Fruit fly (Drosophila melanogaster) whole organism, embryonic: Measurements from ENCODE around the gene CG17666.

ENCODE experiments used
- BtbVII ChIP-seq: fragments of 200-800 bp; sonication (Bioruptor generic); optimal IDR thresholded peaks from 3 replicates; lab custom pipeline; 2017; ENCODE audit warnings: missing biosample characterization, mild to moderate bottlenecking, missing genetic modification characterization
- CG10147 ChIP-seq: fragments of 200-800 bp; sonication (Bioruptor generic); optimal IDR thresholded peaks from 2 replicates; lab custom pipeline; 2019; ENCODE audit warnings: missing biosample characterization, mild to moderate bottlenecking, missing genetic modification characterization, moderate library complexity
- CG10565 ChIP-seq: fragments of 200-800 bp; sonication (Bioruptor generic); optimal IDR thresholded peaks from 3 replicates; lab custom pipeline; 2016; ENCODE audit warnings: missing biosample characterization, mild to moderate bottlenecking, missing genetic modification characterization
- CG11085 ChIP-seq: fragments of 200-800 bp; sonication (Bioruptor generic); IDR thresholded peaks from 2 replicates; pipeline ENCODE4 v1.3.6; 2022; ENCODE audit warnings: missing biosample characterization, missing genetic modification characterization
- CG12155 ChIP-seq: fragments of 200-800 bp; sonication (Bioruptor generic); optimal IDR thresholded peaks from 3 replicates; lab custom pipeline; 2016; ENCODE audit warnings: missing biosample characterization, missing genetic modification characterization
- CG17328 ChIP-seq: fragments of 200-800 bp; sonication (Bioruptor generic); IDR thresholded peaks from 2 replicates; pipeline ENCODE4 v1.3.6; 2022; ENCODE audit warnings: missing biosample characterization, missing genetic modification characterization
- CG17359 ChIP-seq: fragments of 200-800 bp; sonication (Bioruptor generic); optimal IDR thresholded peaks from 3 replicates; lab custom pipeline; 2018; ENCODE audit warnings: missing biosample characterization, mild to moderate bottlenecking, missing genetic modification characterization, moderate library complexity
- CG17829 ChIP-seq: fragments of 200-800 bp; optimal IDR thresholded peaks from 2 replicates; lab custom pipeline; 2019; ENCODE audit warnings: missing biosample characterization, mild to moderate bottlenecking, missing genetic modification characterization, moderate library complexity
- CG18011 ChIP-seq: fragments of 200-800 bp; sonication (Bioruptor generic); optimal IDR thresholded peaks from 2 replicates; lab custom pipeline; 2017; ENCODE audit warnings: missing biosample characterization, missing genetic modification characterization, mild to moderate bottlenecking, moderate library complexity, missing genotype
- CG30403 ChIP-seq: fragments of 200-800 bp; sonication (Bioruptor generic); optimal IDR thresholded peaks from 3 replicates; lab custom pipeline; 2016; ENCODE audit warnings: missing biosample characterization, missing genetic modification characterization
- CG34422 ChIP-seq: fragments of 200-800 bp; sonication (Bioruptor generic); IDR thresholded peaks from 3 replicates; pipeline ENCODE4 v1.3.6; 2022; ENCODE audit warnings: missing biosample characterization, missing genetic modification characterization
- CG4360 ChIP-seq: fragments of 200-800 bp; sonication (Bioruptor generic); IDR thresholded peaks from 2 replicates; pipeline ENCODE4 v1.3.6; 2022; ENCODE audit warnings: missing biosample characterization, missing genetic modification characterization
- CG6272 ChIP-seq: fragments of 200-800 bp; sonication (Bioruptor generic); IDR thresholded peaks from 2 replicates; pipeline ENCODE4 v1.3.6; 2022; ENCODE audit warnings: missing biosample characterization, missing genetic modification characterization
- CG6854 ChIP-seq: fragments of 200-800 bp; sonication (Bioruptor generic); optimal IDR thresholded peaks from 3 replicates; lab custom pipeline; 2017; ENCODE audit warnings: missing biosample characterization, mild to moderate bottlenecking, missing genetic modification characterization
- CG7372 ChIP-seq: fragments of 200-800 bp; sonication (Bioruptor generic); IDR thresholded peaks from 2 replicates; pipeline ENCODE4 v1.3.6; 2022; ENCODE audit warnings: missing biosample characterization, missing genetic modification characterization
- CG7556 ChIP-seq: fragments of 200-800 bp; sonication (Bioruptor generic); optimal IDR thresholded peaks from 2 replicates; lab custom pipeline; 2017; ENCODE audit warnings: missing biosample characterization, mild to moderate bottlenecking, missing genetic modification characterization
- Camta ChIP-seq: fragments of 200-800 bp; sonication (Bioruptor generic); optimal IDR thresholded peaks from 2 replicates; lab custom pipeline; 2016; ENCODE audit warnings: missing biosample characterization, missing genetic modification characterization
- Chrac-16 ChIP-seq: fragments of 200-800 bp; sonication (Bioruptor generic); optimal IDR thresholded peaks from 3 replicates; lab custom pipeline; 2016; ENCODE audit warnings: missing biosample characterization, missing genetic modification characterization
- CkIIα-i1 ChIP-seq: fragments of 200-800 bp; sonication (Bioruptor generic); IDR thresholded peaks from 2 replicates; pipeline ENCODE4 v1.3.6; 2022; ENCODE audit warnings: missing biosample characterization, missing genetic modification characterization
- Dll ChIP-seq: fragments of 200-800 bp; sonication (Bioruptor generic); IDR thresholded peaks from 4 replicates; pipeline ENCODE4 v1.3.6; 2022; ENCODE audit warnings: missing biosample characterization, missing genetic modification characterization; ENCODE audit not compliant: partially characterized antibody
- Drgx ChIP-seq: fragments of 200-800 bp; sonication (Bioruptor generic); IDR thresholded peaks from 2 replicates; pipeline ENCODE4 v1.3.6; 2022; ENCODE audit warnings: missing biosample characterization, missing genetic modification characterization
- Ets65A ChIP-seq: fragments of 200-800 bp; sonication (Bioruptor generic); peaks from one replicate; lab custom pipeline; 2016; ENCODE audit warnings: missing biosample characterization, missing genetic modification characterization
- Fer1 ChIP-seq: fragments of 200-800 bp; sonication (Bioruptor generic); optimal IDR thresholded peaks from 2 replicates; lab custom pipeline; 2017; ENCODE audit warnings: missing biosample characterization, mild to moderate bottlenecking, missing genetic modification characterization
- Gsc ChIP-seq: fragments of 200-800 bp; sonication (Bioruptor generic); IDR thresholded peaks from 2 replicates; pipeline ENCODE4 v1.3.6; 2022; ENCODE audit warnings: missing biosample characterization, missing genetic modification characterization
- NFAT ChIP-seq: fragments of 200-800 bp; sonication (Bioruptor generic); IDR thresholded peaks from 2 replicates; pipeline ENCODE4 v1.3.6; 2022; ENCODE audit warnings: missing biosample characterization, missing genetic modification characterization
- Nf-YC ChIP-seq: fragments of 200-800 bp; optimal IDR thresholded peaks from 3 replicates; lab custom pipeline; 2019; ENCODE audit warnings: missing biosample characterization, mild to moderate bottlenecking, missing genetic modification characterization, moderate library complexity
- Oli ChIP-seq: fragments of 200-800 bp; sonication (Bioruptor generic); optimal IDR thresholded peaks from 2 replicates; lab custom pipeline; 2018; ENCODE audit warnings: missing biosample characterization, mild to moderate bottlenecking, missing genetic modification characterization, moderate library complexity
- Rx ChIP-seq: fragments of 200-800 bp; sonication (Bioruptor generic); IDR thresholded peaks from 2 replicates; pipeline ENCODE4 v1.3.6; 2022; ENCODE audit warnings: missing biosample characterization, missing genetic modification characterization
- TFAM ChIP-seq: fragments of 200-800 bp; sonication (Bioruptor generic); optimal IDR thresholded peaks from 2 replicates; lab custom pipeline; 2017; ENCODE audit warnings: missing biosample characterization, missing genetic modification characterization, inconsistent platforms
- Trl ChIP-seq, 3 experiments: fragments of >200 bp in 2 of 3; fragments of 200-800 bp in 1 of 3; sonication (Bioruptor generic) in 1 of 3; optimal IDR thresholded peaks; 2 replicates in 1 of 3; 3 replicates in 2 of 3; lab custom pipeline; 2016 to 2017; ENCODE audit warnings: missing biosample characterization in 1 of 3, missing genetic modification characterization in 1 of 3
- Xbp1 ChIP-seq: fragments of 200-800 bp; sonication (Bioruptor generic); optimal IDR thresholded peaks from 3 replicates; lab custom pipeline; 2016; ENCODE audit warnings: missing biosample characterization, mild to moderate bottlenecking, missing genetic modification characterization
- YL-1 ChIP-seq: fragments of 200-800 bp; sonication (Bioruptor generic); optimal IDR thresholded peaks from 3 replicates; lab custom pipeline; 2017; ENCODE audit warnings: missing biosample characterization, mild to moderate bottlenecking, missing genetic modification characterization
- ase ChIP-seq: fragments of 200-800 bp; sonication (Bioruptor generic); IDR thresholded peaks from 3 replicates; pipeline ENCODE4 v1.3.6; 2022; ENCODE audit warnings: missing biosample characterization, missing genetic modification characterization
- ato ChIP-seq: fragments of 200-800 bp; sonication (Bioruptor generic); IDR thresholded peaks from 2 replicates; pipeline ENCODE4 v1.3.6; 2022; ENCODE audit warnings: missing biosample characterization, missing genetic modification characterization; ENCODE audit not compliant: partially characterized antibody
- dan ChIP-seq: fragments of 200-800 bp; sonication (Bioruptor generic); IDR thresholded peaks from 2 replicates; pipeline ENCODE4 v1.3.6; 2022; ENCODE audit warnings: missing biosample characterization, missing genetic modification characterization
- gt ChIP-seq: fragments of 200-800 bp; sonication (Bioruptor generic); IDR thresholded peaks from 2 replicates; pipeline ENCODE4 v1.3.6; 2022; ENCODE audit warnings: missing biosample characterization, missing genetic modification characterization
- ham ChIP-seq: fragments of 200-800 bp; sonication (Bioruptor generic); IDR thresholded peaks from 2 replicates; pipeline ENCODE4 v1.3.6; 2022; ENCODE audit warnings: missing biosample characterization, missing genetic modification characterization
- hth ChIP-seq: fragments of >200 bp; optimal IDR thresholded peaks from 2 replicates; lab custom pipeline; 2017; ENCODE audit warnings: inconsistent platforms
- kah ChIP-seq: fragments of 200-800 bp; sonication (Bioruptor generic); optimal IDR thresholded peaks from 2 replicates; lab custom pipeline; 2018; ENCODE audit warnings: missing biosample characterization, mild to moderate bottlenecking, missing genetic modification characterization
- lilli ChIP-seq: fragments of 200-800 bp; sonication (Bioruptor generic); optimal IDR thresholded peaks from 3 replicates; lab custom pipeline; 2016; ENCODE audit warnings: missing biosample characterization, missing genetic modification characterization
- mld ChIP-seq: fragments of 200-800 bp; sonication (Bioruptor generic); IDR thresholded peaks from 3 replicates; pipeline ENCODE4 v1.3.6; 2022; ENCODE audit warnings: missing biosample characterization, missing genetic modification characterization; ENCODE audit not compliant: partially characterized antibody
- sc ChIP-seq, 3 experiments: fragments of >200 bp in 2 of 3; fragments of 200-800 bp in 1 of 3; sonication (Bioruptor generic) in 1 of 3; optimal IDR thresholded peaks; 2 replicates in 2 of 3; 3 replicates in 1 of 3; lab custom pipeline; 2017; ENCODE audit warnings: mild to moderate bottlenecking in 1 of 3, missing biosample characterization in 1 of 3, missing genetic modification characterization in 1 of 3, missing genetic modification reagents in 1 of 3
- schlank ChIP-seq: fragments of 200-800 bp; sonication (Bioruptor generic); optimal IDR thresholded peaks from 2 replicates; lab custom pipeline; 2018; ENCODE audit warnings: missing biosample characterization, mild to moderate bottlenecking, missing genetic modification characterization
- scrt ChIP-seq: fragments of 200-800 bp; sonication (Bioruptor generic); optimal IDR thresholded peaks from 2 replicates; lab custom pipeline; 2018; ENCODE audit warnings: missing biosample characterization, mild to moderate bottlenecking, missing genetic modification characterization, moderate library complexity
- sens-2 ChIP-seq: fragments of 200-800 bp; sonication (Bioruptor generic); IDR thresholded peaks from 2 replicates; pipeline ENCODE4 v1.3.6; 2022; ENCODE audit warnings: missing biosample characterization, missing genetic modification characterization
- sima ChIP-seq: fragments of 200-800 bp; sonication (Bioruptor generic); optimal IDR thresholded peaks from 2 replicates; lab custom pipeline; 2016; ENCODE audit warnings: missing biosample characterization, missing genetic modification characterization
- sug ChIP-seq: fragments of 200-800 bp; optimal IDR thresholded peaks from 2 replicates; lab custom pipeline; 2019; ENCODE audit warnings: missing biosample characterization, mild to moderate bottlenecking, missing genetic modification characterization, moderate library complexity
- tap ChIP-seq: fragments of 200-800 bp; optimal IDR thresholded peaks from 3 replicates; lab custom pipeline; 2019; ENCODE audit warnings: missing biosample characterization, mild to moderate bottlenecking, missing genetic modification characterization, moderate library complexity
- tll ChIP-seq, 2 experiments: fragments of 200-800 bp in 1 of 2; fragments of >200 bp in 1 of 2; sonication (Bioruptor generic) in 1 of 2; optimal IDR thresholded peaks; 2 replicates each; lab custom pipeline; 2017 to 2019; ENCODE audit warnings: missing biosample characterization in 2 of 2, missing genetic modification characterization in 2 of 2, mild to moderate bottlenecking in 1 of 2, moderate library complexity in 1 of 2
- yki ChIP-seq: fragments of >200 bp; optimal IDR thresholded peaks from 3 replicates; lab custom pipeline; 2018
- zf30C ChIP-seq: fragments of 200-800 bp; sonication (Bioruptor generic); optimal IDR thresholded peaks from 3 replicates; lab custom pipeline; 2018; ENCODE audit warnings: missing biosample characterization, mild to moderate bottlenecking, missing genetic modification characterization

The CG17666 gene

dm6 chr3L:12798795-12799311 is 17.7 kb downstream of the CG17666 start (continued):
- TF ChIP-seq CG10147 (GFP tag; lab: Kevin White, UChicago): no peak
- no peak for TF ChIP-seq ase (GFP tag; lab: Robert Waterston, UW)
- TF ChIP-seq dan (GFP tag; lab: Robert Waterston, UW): no peak
- TF ChIP-seq BtbVII (GFP tag; lab: Kevin White, UChicago): peak; percentile 33
- TF ChIP-seq kah (GFP tag; lab: Kevin White, UChicago): no peak
- TF ChIP-seq hth (lab: Kevin White, UChicago): no peak
- no peak for TF ChIP-seq sc (optimal IDR thresholded peaks at IDR 0.05; lab: Kevin White, UChicago)
- TF ChIP-seq sc (GFP tag; optimal IDR thresholded peaks at IDR 0.05; lab: Kevin White, UChicago): no peak
- no peak for TF ChIP-seq yki (lab: Kevin White, UChicago)
- no peak for TF ChIP-seq YL-1 (GFP tag; lab: Kevin White, UChicago)
- no peak for TF ChIP-seq sens-2 (GFP tag; lab: Robert Waterston, UW)
- TF ChIP-seq tll (GFP tag; optimal IDR thresholded peaks at IDR 0.05; lab: Kevin White, UChicago): no peak
- no peak for TF ChIP-seq CG6272
- peak; percentile 22 for TF ChIP-seq sug (tag; lab: Kevin White, UChicago)
- TF ChIP-seq Nf-YC: no peak
- no peak for TF ChIP-seq schlank (tag; lab: Kevin White, UChicago)
- no peak for TF ChIP-seq mld (GFP tag; lab: Robert Waterston, UW)
- no peak for TF ChIP-seq CG17359 (tag; lab: Kevin White, UChicago)
- TF ChIP-seq lilli: peak; percentile 12
- no peak for TF ChIP-seq TFAM (GFP tag; lab: Kevin White, UChicago)
- TF ChIP-seq CG34422 (GFP tag; lab: Robert Waterston, UW): no peak
- TF ChIP-seq Gsc (GFP tag; lab: Robert Waterston, UW): no peak
- TF ChIP-seq Camta (GFP tag; lab: Kevin White, UChicago): no peak
- TF ChIP-seq Trl (optimal IDR thresholded peaks at IDR 0.05; lab: Kevin White, UChicago): no peak
- TF ChIP-seq Trl (GFP tag; optimal IDR thresholded peaks at IDR 0.05; lab: Kevin White, UChicago): no peak
- no peak for TF ChIP-seq Oli (tag; lab: Kevin White, UChicago)
- peak; percentile 7 for TF ChIP-seq CG30403 (GFP tag; lab: Kevin White, UChicago)
- no peak for TF ChIP-seq CG17328 (GFP tag; lab: Robert Waterston, UW)
- no peak for TF ChIP-seq Xbp1 (GFP tag; lab: Kevin White, UChicago)
- no peak for TF ChIP-seq CG18011
- TF ChIP-seq zf30C (GFP tag; lab: Kevin White, UChicago): no peak
- TF ChIP-seq CG4360: no peak
- TF ChIP-seq NFAT: no peak
- no peak for TF ChIP-seq gt
- no peak for TF ChIP-seq CG17829 (tag; lab: Kevin White, UChicago)
- TF ChIP-seq CG10565: no peak
- no peak for TF ChIP-seq CG6854 (GFP tag; lab: Kevin White, UChicago)
- TF ChIP-seq CG7556 (GFP tag; lab: Kevin White, UChicago): no peak
- TF ChIP-seq scrt (GFP tag; lab: Kevin White, UChicago): no peak
- peak; percentile 88 for TF ChIP-seq Ets65A (GFP tag; lab: Kevin White, UChicago)
- no peak for TF ChIP-seq tap
- TF ChIP-seq Dll (GFP tag; lab: Robert Waterston, UW): no peak
- TF ChIP-seq CkIIα-i1: no peak
- TF ChIP-seq sima (GFP tag; lab: Kevin White, UChicago): no peak
- no peak for TF ChIP-seq CG7372 (GFP tag; lab: Robert Waterston, UW)
- peak; percentile 2 for TF ChIP-seq CG12155 (GFP tag; lab: Kevin White, UChicago)
- no peak for TF ChIP-seq ato
- no peak for TF ChIP-seq Chrac-16 (GFP tag; lab: Kevin White, UChicago)
- TF ChIP-seq Fer1 (GFP tag; lab: Kevin White, UChicago): no peak
- TF ChIP-seq ham (GFP tag; lab: Robert Waterston, UW): no peak
- no peak for TF ChIP-seq Drgx (GFP tag; lab: Robert Waterston, UW)
- no peak for TF ChIP-seq Rx
- TF ChIP-seq CG11085: no peak
